Fruit fly (Drosophila melanogaster) whole organism, embryonic: ENCODE measurements around the gene fal.

Experiments used
- Ada2b ChIP-seq: fragments of 200-800 bp; sonication (Bioruptor generic); IDR thresholded peaks from 2 replicates; pipeline ENCODE4 v1.3.6; 2022; ENCODE audit warnings: missing biosample characterization, missing genetic modification characterization
- Adf1 ChIP-seq: fragments of 200-800 bp; sonication (Bioruptor generic); IDR thresholded peaks from 2 replicates; pipeline ENCODE4 v1.3.6; 2022; ENCODE audit warnings: missing biosample characterization, missing genetic modification characterization
- Bdp1 ChIP-seq: fragments of 200-800 bp; sonication (Bioruptor generic); optimal IDR thresholded peaks from 3 replicates; lab custom pipeline; 2016; ENCODE audit warnings: missing biosample characterization, missing genetic modification characterization
- CG1024 ChIP-seq: fragments of 200-800 bp; sonication (Bioruptor generic); IDR thresholded peaks from 2 replicates; pipeline ENCODE4 v1.3.6; 2022; ENCODE audit warnings: missing biosample characterization, missing genetic modification characterization
- CG10267 ChIP-seq: fragments of 200-800 bp; sonication (Bioruptor generic); optimal IDR thresholded peaks from 2 replicates; lab custom pipeline; 2018; ENCODE audit warnings: missing biosample characterization, mild to moderate bottlenecking, missing genetic modification characterization, moderate library complexity
- CG10565 ChIP-seq: fragments of 200-800 bp; sonication (Bioruptor generic); optimal IDR thresholded peaks from 3 replicates; lab custom pipeline; 2016; ENCODE audit warnings: missing biosample characterization, mild to moderate bottlenecking, missing genetic modification characterization
- CG11723 ChIP-seq: fragments of 200-800 bp; sonication (Bioruptor generic); optimal IDR thresholded peaks from 2 replicates; lab custom pipeline; 2017; ENCODE audit warnings: missing biosample characterization, mild to moderate bottlenecking, missing genetic modification characterization
- CG12071 ChIP-seq: fragments of 200-800 bp; sonication (Bioruptor generic); optimal IDR thresholded peaks from 3 replicates; lab custom pipeline; 2018; ENCODE audit warnings: missing biosample characterization, mild to moderate bottlenecking, missing genetic modification characterization
- CG14014 ChIP-seq: fragments of 200-800 bp; sonication (Bioruptor generic); IDR thresholded peaks from 2 replicates; pipeline ENCODE4 v1.3.6; 2022; ENCODE audit warnings: missing biosample characterization, missing genetic modification characterization
- CG16813 ChIP-seq: fragments of 200-800 bp; sonication (Bioruptor generic); IDR thresholded peaks from 3 replicates; pipeline ENCODE4 v1.3.6; 2022; ENCODE audit warnings: missing biosample characterization, missing genetic modification characterization; ENCODE audit not compliant: partially characterized antibody
- CG17385 ChIP-seq: fragments of 200-800 bp; sonication (Bioruptor generic); optimal IDR thresholded peaks from 3 replicates; lab custom pipeline; 2018; ENCODE audit warnings: missing biosample characterization, mild to moderate bottlenecking, missing genetic modification characterization
- CG17829 ChIP-seq: fragments of 200-800 bp; optimal IDR thresholded peaks from 2 replicates; lab custom pipeline; 2019; ENCODE audit warnings: missing biosample characterization, mild to moderate bottlenecking, missing genetic modification characterization, moderate library complexity
- CG2678 ChIP-seq: fragments of 200-800 bp; sonication (Bioruptor generic); optimal IDR thresholded peaks from 3 replicates; lab custom pipeline; 2019; ENCODE audit warnings: missing biosample characterization, mild to moderate bottlenecking, missing genetic modification characterization, moderate library complexity
- CG32767 ChIP-seq: fragments of 200-800 bp; sonication (Bioruptor generic); IDR thresholded peaks from 2 replicates; pipeline ENCODE4 v1.3.6; 2022; ENCODE audit warnings: missing biosample characterization, missing genetic modification characterization
- CG32772 ChIP-seq: fragments of 200-800 bp; sonication (Bioruptor generic); IDR thresholded peaks from 2 replicates; pipeline ENCODE4 v1.3.6; 2022; ENCODE audit warnings: missing biosample characterization, missing genetic modification characterization
- CG3281 ChIP-seq: fragments of 200-800 bp; sonication (Bioruptor generic); optimal IDR thresholded peaks from 3 replicates; lab custom pipeline; 2017; ENCODE audit warnings: missing biosample characterization, mild to moderate bottlenecking, missing genetic modification characterization
- CG3726 ChIP-seq: fragments of 200-800 bp; sonication (Bioruptor generic); IDR thresholded peaks from 3 replicates; pipeline ENCODE4, ENCODE4 v1.3.6; 2022; ENCODE audit warnings: missing biosample characterization, missing genetic modification characterization
- CG4328 ChIP-seq: fragments of 200-800 bp; sonication (Bioruptor generic); optimal IDR thresholded peaks from 3 replicates; lab custom pipeline; 2017; ENCODE audit warnings: missing biosample characterization, missing genetic modification reagents, missing genetic modification characterization
- CG5245 ChIP-seq: fragments of 200-800 bp; sonication (Bioruptor generic); optimal IDR thresholded peaks from 3 replicates; lab custom pipeline; 2016; ENCODE audit warnings: missing biosample characterization, missing genetic modification characterization
- CG7556 ChIP-seq: fragments of 200-800 bp; sonication (Bioruptor generic); optimal IDR thresholded peaks from 2 replicates; lab custom pipeline; 2017; ENCODE audit warnings: missing biosample characterization, mild to moderate bottlenecking, missing genetic modification characterization
- CG7745 ChIP-seq: fragments of 200-800 bp; sonication (Bioruptor generic); optimal IDR thresholded peaks from 2 replicates; lab custom pipeline; 2018; ENCODE audit warnings: missing biosample characterization, mild to moderate bottlenecking, missing genetic modification characterization, moderate library complexity
- CG7839 ChIP-seq: fragments of 200-800 bp; sonication (Bioruptor generic); optimal IDR thresholded peaks from 3 replicates; lab custom pipeline; 2018; ENCODE audit warnings: missing biosample characterization, mild to moderate bottlenecking, missing genetic modification characterization, moderate library complexity
- CG7963 ChIP-seq: fragments of 200-800 bp; sonication (Bioruptor generic); IDR thresholded peaks from 3 replicates; pipeline ENCODE4 v1.3.6; 2022; ENCODE audit warnings: missing biosample characterization, missing genetic modification characterization; ENCODE audit not compliant: partially characterized antibody
- CG9727 ChIP-seq: fragments of 200-800 bp; sonication (Bioruptor generic); optimal IDR thresholded peaks from 3 replicates; lab custom pipeline; 2017; ENCODE audit warnings: missing biosample characterization, mild to moderate bottlenecking, missing genetic modification characterization
- CHES-1-like ChIP-seq: fragments of 200-800 bp; sonication (Bioruptor generic); optimal IDR thresholded peaks from 2 replicates; lab custom pipeline; 2016; ENCODE audit warnings: missing biosample characterization, missing genetic modification characterization
- E2f1 ChIP-seq: fragments of 200-800 bp; sonication (Bioruptor generic); IDR thresholded peaks from 2 replicates; pipeline ENCODE4 v1.3.6; 2022; ENCODE audit warnings: missing biosample characterization, missing genetic modification characterization
- Kr ChIP-seq: fragments of 200-800 bp; sonication (Bioruptor generic); optimal IDR thresholded peaks from 2 replicates; lab custom pipeline; 2017; ENCODE audit warnings: missing biosample characterization, mild to moderate bottlenecking, missing genetic modification characterization
- MTF-1 ChIP-seq: fragments of 200-800 bp; sonication (Bioruptor generic); optimal IDR thresholded peaks from 2 replicates; lab custom pipeline; 2018; ENCODE audit warnings: missing biosample characterization, mild to moderate bottlenecking, missing genetic modification characterization, borderline replicate concordance
- Meics ChIP-seq: fragments of 200-800 bp; sonication (Bioruptor generic); optimal IDR thresholded peaks from 2 replicates; lab custom pipeline; 2017; ENCODE audit warnings: missing biosample characterization, mild to moderate bottlenecking, missing genetic modification characterization
- Neu2 ChIP-seq: fragments of 200-800 bp; sonication (Bioruptor generic); optimal IDR thresholded peaks from 3 replicates; lab custom pipeline; 2016; ENCODE audit warnings: missing biosample characterization, missing genetic modification characterization, borderline replicate concordance
- Pdp1 ChIP-seq, 2 experiments: fragments of 200-800 bp; sonication (Bioruptor generic); optimal IDR thresholded peaks; 3 replicates each; lab custom pipeline; 2016; ENCODE audit warnings: missing biosample characterization in 2 of 2, missing genetic modification characterization in 2 of 2, mild to moderate bottlenecking in 1 of 2, moderate library complexity in 1 of 2
- Ssrp ChIP-seq: fragments of 200-800 bp; sonication (Bioruptor generic); optimal IDR thresholded peaks from 2 replicates; lab custom pipeline; 2018; ENCODE audit warnings: missing biosample characterization, mild to moderate bottlenecking, missing genetic modification characterization, moderate library complexity
- chif ChIP-seq, 2 experiments: fragments of 200-800 bp; sonication (Bioruptor generic); optimal IDR thresholded peaks; 3 replicates each; lab custom pipeline; 2016; ENCODE audit warnings: missing biosample characterization in 2 of 2, missing genetic modification characterization in 2 of 2
- fd102C ChIP-seq: fragments of 200-800 bp; sonication (Bioruptor generic); optimal IDR thresholded peaks from 2 replicates; lab custom pipeline; 2018; ENCODE audit warnings: missing biosample characterization, mild to moderate bottlenecking, missing genetic modification characterization, moderate library complexity
- fd96Cb ChIP-seq: fragments of 200-800 bp; sonication (Bioruptor generic); optimal IDR thresholded peaks from 2 replicates; lab custom pipeline; 2018; ENCODE audit warnings: missing biosample characterization, mild to moderate bottlenecking, missing genetic modification characterization, moderate library complexity
- ftz-f1 ChIP-seq: fragments of 200-800 bp; sonication (Bioruptor generic); optimal IDR thresholded peaks from 2 replicates; lab custom pipeline; 2016; ENCODE audit warnings: missing biosample characterization, missing genetic modification characterization
- gsb ChIP-seq: fragments of 200-800 bp; sonication (Bioruptor generic); IDR thresholded peaks from 2 replicates; pipeline ENCODE4 v1.3.6; 2022; ENCODE audit warnings: missing biosample characterization, missing genetic modification characterization
- h ChIP-seq: fragments of >200 bp; optimal IDR thresholded peaks from 2 replicates; lab custom pipeline; 2017
- her ChIP-seq: fragments of 200-800 bp; sonication (Bioruptor generic); optimal IDR thresholded peaks from 2 replicates; lab custom pipeline; 2016; ENCODE audit warnings: missing biosample characterization, missing genetic modification characterization
- insv ChIP-seq, 2 experiments: fragments of 200-800 bp; sonication (Bioruptor generic); optimal IDR thresholded peaks; 3 replicates each; lab custom pipeline; 2016 to 2018; ENCODE audit warnings: missing biosample characterization in 2 of 2, missing genetic modification characterization in 2 of 2
- kah ChIP-seq: fragments of 200-800 bp; sonication (Bioruptor generic); optimal IDR thresholded peaks from 2 replicates; lab custom pipeline; 2018; ENCODE audit warnings: missing biosample characterization, mild to moderate bottlenecking, missing genetic modification characterization
- klu ChIP-seq: fragments of 200-800 bp; sonication (Bioruptor generic); IDR thresholded peaks from 2 replicates; pipeline ENCODE4 v1.3.6; 2022; ENCODE audit warnings: missing biosample characterization, missing genetic modification characterization
- oc ChIP-seq: fragments of 200-800 bp; sonication (Bioruptor generic); optimal IDR thresholded peaks from 2 replicates; lab custom pipeline; 2018; ENCODE audit warnings: missing biosample characterization, mild to moderate bottlenecking, missing genetic modification characterization, moderate library complexity
- org-1 ChIP-seq: fragments of 200-800 bp; sonication (Bioruptor generic); optimal IDR thresholded peaks from 2 replicates; lab custom pipeline; 2017; ENCODE audit warnings: missing biosample characterization, missing genetic modification characterization
- peb ChIP-seq: fragments of 200-800 bp; sonication (Bioruptor generic); IDR thresholded peaks from 2 replicates; pipeline ENCODE4 v1.3.6; 2022; ENCODE audit warnings: missing biosample characterization, missing genetic modification characterization
- pfk ChIP-seq: fragments of 200-800 bp; sonication (Bioruptor generic); optimal IDR thresholded peaks from 2 replicates; lab custom pipeline; 2018; ENCODE audit warnings: missing biosample characterization, mild to moderate bottlenecking, missing genetic modification characterization, moderate library complexity
- sima ChIP-seq: fragments of 200-800 bp; sonication (Bioruptor generic); optimal IDR thresholded peaks from 2 replicates; lab custom pipeline; 2016; ENCODE audit warnings: missing biosample characterization, missing genetic modification characterization
- sr ChIP-seq: fragments of 200-800 bp; sonication (Bioruptor generic); IDR thresholded peaks from 3 replicates; pipeline ENCODE4 v1.3.6; 2022; ENCODE audit warnings: missing biosample characterization, missing genetic modification characterization
- tin ChIP-seq: fragments of 200-800 bp; sonication (Bioruptor generic); optimal IDR thresholded peaks from 3 replicates; lab custom pipeline; 2016; ENCODE audit warnings: missing biosample characterization, missing genetic modification characterization
- twi ChIP-seq: fragments of 200-800 bp; optimal IDR thresholded peaks from 2 replicates; lab custom pipeline; 2019; ENCODE audit warnings: missing biosample characterization, mild to moderate bottlenecking, missing genetic modification characterization, moderate library complexity
- z ChIP-seq: fragments of 200-800 bp; sonication (Bioruptor generic); IDR thresholded peaks from 3 replicates; pipeline ENCODE4 v1.3.6; 2022; ENCODE audit warnings: missing biosample characterization, missing genetic modification characterization
- zf30C ChIP-seq: fragments of 200-800 bp; sonication (Bioruptor generic); optimal IDR thresholded peaks from 3 replicates; lab custom pipeline; 2018; ENCODE audit warnings: missing biosample characterization, mild to moderate bottlenecking, missing genetic modification characterization

fal gene

dm6 chr3L:19338234-19338633 is 43.9 kb downstream of the fal start (continued):
- no peak; the same call in 1 of the 2 replicates for TF ChIP-seq klu
- TF ChIP-seq CG32767 (GFP tag; lab: Robert Waterston, UW): no peak
- TF ChIP-seq Neu2 (GFP tag; lab: Kevin White, UChicago): no peak
- TF ChIP-seq insv (GFP tag; optimal IDR thresholded peaks at IDR 0.05; lab: Kevin White, UChicago): no peak
- no peak for TF ChIP-seq CG16813 (GFP tag; lab: Robert Waterston, UW)
- peak; percentile 48; the same call in 1 of the 2 replicates for TF ChIP-seq Ada2b (GFP tag; lab: Robert Waterston, UW)
- peak; percentile 54; the same call in 1 of the 2 replicates for TF ChIP-seq CG32772
- TF ChIP-seq CG10267 (tag; lab: Kevin White, UChicago): peak; percentile 50
- TF ChIP-seq CG7963 (GFP tag; lab: Robert Waterston, UW): no peak
- peak; percentile 41 for TF ChIP-seq fd96Cb
- TF ChIP-seq E2f1 (GFP tag; lab: Robert Waterston, UW): peak; percentile 50; the same call in 1 of the 2 replicates
- TF ChIP-seq CG1024 (GFP tag; lab: Robert Waterston, UW): no peak
- no peak for TF ChIP-seq CG7745
- TF ChIP-seq CG11723 (GFP tag; lab: Kevin White, UChicago): no peak
- no peak for TF ChIP-seq zf30C
- TF ChIP-seq CG3281 (GFP tag; lab: Kevin White, UChicago): no peak
- no peak for TF ChIP-seq peb
- no peak for TF ChIP-seq CG4328 (GFP tag; lab: Kevin White, UChicago)
- TF ChIP-seq chif (GFP tag; optimal IDR thresholded peaks at IDR 0.05; lab: Kevin White, UChicago): no peak
- no peak for TF ChIP-seq Pdp1 (GFP tag; optimal IDR thresholded peaks at IDR 0.05; lab: Kevin White, UChicago)
- no peak for TF ChIP-seq twi
- TF ChIP-seq sr (GFP tag; lab: Robert Waterston, UW): no peak
- TF ChIP-seq oc (tag; lab: Kevin White, UChicago): no peak
- TF ChIP-seq Bdp1: no peak
- no peak for TF ChIP-seq kah (GFP tag; lab: Kevin White, UChicago)
- no peak for TF ChIP-seq org-1 (GFP tag; lab: Kevin White, UChicago)
- peak; percentile 73 for TF ChIP-seq CG7839 (tag; lab: Kevin White, UChicago)
- TF ChIP-seq Meics (GFP tag; lab: Kevin White, UChicago): no peak
- TF ChIP-seq fd102C (GFP tag; lab: Kevin White, UChicago): no peak
- no peak for TF ChIP-seq CG9727 (GFP tag; lab: Kevin White, UChicago)
- TF ChIP-seq CG2678 (tag; lab: Kevin White, UChicago): peak; percentile 56
- TF ChIP-seq pfk: no peak
- no peak for TF ChIP-seq tin (GFP tag; lab: Kevin White, UChicago)
- no peak for TF ChIP-seq CG7556
- no peak for TF ChIP-seq CG3726 (GFP tag; lab: Robert Waterston, UW)
- no peak for TF ChIP-seq MTF-1
- no peak for TF ChIP-seq CG12071 (GFP tag; lab: Kevin White, UChicago)
- peak; percentile 53 for TF ChIP-seq Ssrp (tag; lab: Kevin White, UChicago)
- TF ChIP-seq Kr: no peak
- no peak for TF ChIP-seq ftz-f1 (GFP tag; lab: Kevin White, UChicago)
- no peak for TF ChIP-seq CHES-1-like (GFP tag; lab: Kevin White, UChicago)
- TF ChIP-seq z (GFP tag; lab: Robert Waterston, UW): no peak
- TF ChIP-seq Adf1: no peak
- TF ChIP-seq gsb (GFP tag; lab: Robert Waterston, UW): no peak
- TF ChIP-seq h (lab: Kevin White, UChicago): no peak
- no peak for TF ChIP-seq CG5245 (GFP tag; lab: Kevin White, UChicago)
- TF ChIP-seq CG10565: no peak
- TF ChIP-seq sima (GFP tag; lab: Kevin White, UChicago): no peak
- TF ChIP-seq CG17829 (tag; lab: Kevin White, UChicago): no peak
- TF ChIP-seq her (GFP tag; lab: Kevin White, UChicago): no peak
- TF ChIP-seq CG17385 (GFP tag; lab: Kevin White, UChicago): peak; percentile 35
- TF ChIP-seq CG14014: no peak
